Fruit fly (Drosophila melanogaster) Kc167 (cell line): ENCODE data around the gene tsh.

ENCODE experiments used
- Myc ChIP-seq: fragments of >200 bp; optimal IDR thresholded peaks from 2 replicates; lab custom pipeline; 2017; ENCODE audit warnings: missing external identifiers
- Sin3A ChIP-seq: fragments of >200 bp; optimal IDR thresholded peaks from 2 replicates; lab custom pipeline; 2018; ENCODE audit warnings: missing external identifiers
- h ChIP-seq: fragments of >200 bp; optimal IDR thresholded peaks from 3 replicates; lab custom pipeline; 2018; ENCODE audit warnings: missing external identifiers
- insv ChIP-seq: fragments of >200 bp; optimal IDR thresholded peaks from 3 replicates; lab custom pipeline; 2018; ENCODE audit warnings: missing external identifiers
- psq ChIP-seq: fragments of >200 bp; optimal IDR thresholded peaks from 2 replicates; lab custom pipeline; 2017; ENCODE audit warnings: missing external identifiers
- ttk ChIP-seq: sonication (Bioruptor generic); optimal IDR thresholded peaks from 2 replicates; lab custom pipeline; 2017; ENCODE audit warnings: missing external identifiers

dm6 chr2L:21828791-21829184 is 395 bp downstream of the tsh start:
- TF ChIP-seq Sin3A (lab: Kevin White, UChicago) (no peak), psq (lab: Kevin White, UChicago) (no peak), insv (lab: Kevin White, UChicago) (no peak), ttk (lab: Kevin White, UChicago) (no peak), h (no peak), Myc (no peak)
